Fruit fly (Drosophila melanogaster) whole organism, embryonic: ENCODE results near the gene CG3165.
A peak's percentile ranks its signal among the peaks of the same experiment; 100 is the strongest.

Experiments used
- Abd-B ChIP-seq: fragments of 200-800 bp; sonication (Bioruptor generic); optimal IDR thresholded peaks from 2 replicates; lab custom pipeline; 2018; ENCODE audit warnings: missing biosample characterization, mild to moderate bottlenecking, missing genetic modification characterization, moderate library complexity
- Ada2b ChIP-seq: fragments of 200-800 bp; sonication (Bioruptor generic); IDR thresholded peaks from 2 replicates; pipeline ENCODE4 v1.3.6; 2022; ENCODE audit warnings: missing biosample characterization, missing genetic modification characterization
- CG10209 ChIP-seq: fragments of 200-800 bp; sonication (Bioruptor generic); optimal IDR thresholded peaks from 3 replicates; lab custom pipeline; 2017; ENCODE audit warnings: missing biosample characterization, mild to moderate bottlenecking, missing genetic modification characterization, missing genetic modification reagents
- CG10267 ChIP-seq: fragments of 200-800 bp; sonication (Bioruptor generic); optimal IDR thresholded peaks from 2 replicates; lab custom pipeline; 2018; ENCODE audit warnings: missing biosample characterization, mild to moderate bottlenecking, missing genetic modification characterization, moderate library complexity
- CG10321 ChIP-seq: fragments of 200-800 bp; sonication (Bioruptor generic); IDR thresholded peaks from 2 replicates; pipeline ENCODE4 v1.3.6; 2022; ENCODE audit warnings: missing biosample characterization, missing genetic modification characterization
- CG10462 ChIP-seq: fragments of 200-800 bp; sonication (Bioruptor generic); optimal IDR thresholded peaks from 2 replicates; lab custom pipeline; 2016; ENCODE audit warnings: missing biosample characterization, missing genetic modification characterization
- CG13624 ChIP-seq: fragments of 200-800 bp; sonication (Bioruptor generic); optimal IDR thresholded peaks from 2 replicates; lab custom pipeline; 2016; ENCODE audit warnings: missing biosample characterization, missing genetic modification characterization
- CG18011 ChIP-seq: fragments of 200-800 bp; sonication (Bioruptor generic); optimal IDR thresholded peaks from 2 replicates; lab custom pipeline; 2017; ENCODE audit warnings: missing biosample characterization, missing genetic modification characterization, mild to moderate bottlenecking, moderate library complexity, missing genotype
- CG2202 ChIP-seq: fragments of 200-800 bp; sonication (Bioruptor generic); optimal IDR thresholded peaks from 2 replicates; lab custom pipeline; 2018; ENCODE audit warnings: missing biosample characterization, mild to moderate bottlenecking, missing genetic modification characterization
- CG2875 ChIP-seq: fragments of 200-800 bp; sonication (Bioruptor generic); optimal IDR thresholded peaks from 2 replicates; lab custom pipeline; 2017; ENCODE audit warnings: missing biosample characterization, mild to moderate bottlenecking, missing genetic modification characterization, missing genetic modification reagents
- CG32772 ChIP-seq: fragments of 200-800 bp; sonication (Bioruptor generic); IDR thresholded peaks from 2 replicates; pipeline ENCODE4 v1.3.6; 2022; ENCODE audit warnings: missing biosample characterization, missing genetic modification characterization
- CG4328 ChIP-seq: fragments of 200-800 bp; sonication (Bioruptor generic); optimal IDR thresholded peaks from 3 replicates; lab custom pipeline; 2017; ENCODE audit warnings: missing biosample characterization, missing genetic modification reagents, missing genetic modification characterization
- CG6254 ChIP-seq: fragments of 200-800 bp; sonication (Bioruptor generic); optimal IDR thresholded peaks from 3 replicates; lab custom pipeline; 2017; ENCODE audit warnings: mild to moderate bottlenecking, missing biosample characterization, missing genetic modification reagents, missing genetic modification characterization
- CG8281 ChIP-seq: fragments of 200-800 bp; sonication (Bioruptor generic); optimal IDR thresholded peaks from 2 replicates; lab custom pipeline; 2018; ENCODE audit warnings: missing biosample characterization, mild to moderate bottlenecking, missing genetic modification characterization, moderate library complexity
- CHES-1-like ChIP-seq: fragments of 200-800 bp; sonication (Bioruptor generic); optimal IDR thresholded peaks from 2 replicates; lab custom pipeline; 2016; ENCODE audit warnings: missing biosample characterization, missing genetic modification characterization
- Chrac-16 ChIP-seq: fragments of 200-800 bp; sonication (Bioruptor generic); optimal IDR thresholded peaks from 3 replicates; lab custom pipeline; 2016; ENCODE audit warnings: missing biosample characterization, missing genetic modification characterization
- Dad ChIP-seq: fragments of 200-800 bp; sonication (Bioruptor generic); optimal IDR thresholded peaks from 3 replicates; lab custom pipeline; 2016; ENCODE audit warnings: missing biosample characterization, missing genetic modification characterization
- Dp ChIP-seq: fragments of 200-800 bp; sonication (Bioruptor generic); optimal IDR thresholded peaks from 2 replicates; lab custom pipeline; 2018; ENCODE audit warnings: missing biosample characterization, mild to moderate bottlenecking, missing genetic modification characterization, moderate library complexity
- ERR ChIP-seq: fragments of 200-800 bp; sonication (Bioruptor generic); optimal IDR thresholded peaks from 2 replicates; lab custom pipeline; 2016; ENCODE audit warnings: missing biosample characterization, missing genetic modification characterization
- HLH54F ChIP-seq: fragments of 200-800 bp; sonication (Bioruptor generic); optimal IDR thresholded peaks from 3 replicates; lab custom pipeline; 2016; ENCODE audit warnings: missing biosample characterization, missing genetic modification characterization
- HLHmδ ChIP-seq: fragments of 200-800 bp; sonication (Bioruptor generic); optimal IDR thresholded peaks from 2 replicates; lab custom pipeline; 2018; ENCODE audit warnings: missing biosample characterization, mild to moderate bottlenecking, missing genetic modification characterization, moderate library complexity
- Max ChIP-seq: fragments of 200-800 bp; sonication (Bioruptor generic); optimal IDR thresholded peaks from 2 replicates; lab custom pipeline; 2016; ENCODE audit warnings: missing biosample characterization, mild to moderate bottlenecking, missing genetic modification characterization
- Med ChIP-seq: fragments of 200-800 bp; sonication (Bioruptor generic); peaks from one replicate; lab custom pipeline; 2016; ENCODE audit warnings: missing biosample characterization, missing genetic modification characterization, mild to moderate bottlenecking, inconsistent platforms, moderate library complexity
- Neu2 ChIP-seq: fragments of 200-800 bp; sonication (Bioruptor generic); optimal IDR thresholded peaks from 3 replicates; lab custom pipeline; 2016; ENCODE audit warnings: missing biosample characterization, missing genetic modification characterization, borderline replicate concordance
- Nf-YB ChIP-seq: fragments of 200-800 bp; sonication (Bioruptor generic); optimal IDR thresholded peaks from 3 replicates; lab custom pipeline; 2019; ENCODE audit warnings: missing biosample characterization, mild to moderate bottlenecking, missing genetic modification characterization, moderate library complexity
- Sry-δ ChIP-seq: fragments of 200-800 bp; sonication (Bioruptor generic); optimal IDR thresholded peaks from 2 replicates; lab custom pipeline; 2016; ENCODE audit warnings: missing biosample characterization, missing genetic modification characterization
- Stat92E ChIP-seq, 3 experiments: fragments of >200 bp in 2 of 3; fragments of 200-800 bp in 1 of 3; sonication (Bioruptor generic) in 1 of 3; optimal IDR thresholded peaks; 2 replicates each; lab custom pipeline; 2017 to 2019; ENCODE audit warnings: missing biosample characterization in 3 of 3, missing genetic modification characterization in 3 of 3, mild to moderate bottlenecking in 1 of 3, moderate library complexity in 1 of 3
- Trl ChIP-seq, 3 experiments: fragments of >200 bp in 2 of 3; fragments of 200-800 bp in 1 of 3; sonication (Bioruptor generic) in 1 of 3; optimal IDR thresholded peaks; 2 replicates in 1 of 3; 3 replicates in 2 of 3; lab custom pipeline; 2016 to 2017; ENCODE audit warnings: missing biosample characterization in 1 of 3, missing genetic modification characterization in 1 of 3
- Usf ChIP-seq: fragments of 200-800 bp; sonication (Bioruptor generic); optimal IDR thresholded peaks from 2 replicates; lab custom pipeline; 2017; ENCODE audit warnings: missing genotype, missing biosample characterization, missing genetic modification characterization
- ato ChIP-seq: fragments of 200-800 bp; sonication (Bioruptor generic); IDR thresholded peaks from 2 replicates; pipeline ENCODE4 v1.3.6; 2022; ENCODE audit warnings: missing biosample characterization, missing genetic modification characterization; ENCODE audit not compliant: partially characterized antibody
- bbx ChIP-seq: fragments of 200-800 bp; sonication (Bioruptor generic); IDR thresholded peaks from 2 replicates; pipeline ENCODE4 v1.3.6; 2022; ENCODE audit warnings: missing biosample characterization, missing genetic modification characterization; ENCODE audit not compliant: partially characterized antibody
- bowl ChIP-seq: fragments of 200-800 bp; sonication (Bioruptor generic); IDR thresholded peaks from 2 replicates; pipeline ENCODE4 v1.3.6; 2022; ENCODE audit warnings: missing biosample characterization, missing genetic modification characterization
- br ChIP-seq: fragments of >200 bp; optimal IDR thresholded peaks from 2 replicates; lab custom pipeline; 2017
- cad ChIP-seq: fragments of >200 bp; optimal IDR thresholded peaks from 2 replicates; lab custom pipeline; 2017; ENCODE audit warnings: missing biosample characterization, missing genetic modification characterization
- crp ChIP-seq, 2 experiments: fragments of 200-800 bp; sonication (Bioruptor generic); optimal IDR thresholded peaks; 2 replicates in 1 of 2; 3 replicates in 1 of 2; lab custom pipeline; 2017; ENCODE audit warnings: missing biosample characterization in 2 of 2, missing genetic modification characterization in 2 of 2, mild to moderate bottlenecking in 1 of 2, moderate library complexity in 1 of 2
- emc ChIP-seq: fragments of 200-800 bp; sonication (Bioruptor generic); optimal IDR thresholded peaks from 2 replicates; lab custom pipeline; 2016; ENCODE audit warnings: missing biosample characterization, missing genetic modification characterization
- ind ChIP-seq: fragments of 200-800 bp; sonication (Bioruptor generic); optimal IDR thresholded peaks from 3 replicates; lab custom pipeline; 2016; ENCODE audit warnings: missing biosample characterization, missing genetic modification characterization
- kni ChIP-seq: fragments of 200-800 bp; sonication (Bioruptor generic); optimal IDR thresholded peaks from 3 replicates; lab custom pipeline; 2017; ENCODE audit warnings: mild to moderate bottlenecking, missing biosample characterization, missing genetic modification reagents, missing genetic modification characterization
- mirr ChIP-seq: fragments of 200-800 bp; sonication (Bioruptor generic); optimal IDR thresholded peaks from 3 replicates; lab custom pipeline; 2018; ENCODE audit warnings: missing biosample characterization, mild to moderate bottlenecking, missing genetic modification characterization
- nerfin-2 ChIP-seq: fragments of 200-800 bp; sonication (Bioruptor generic); IDR thresholded peaks from 2 replicates; pipeline ENCODE4 v1.3.6; 2022; ENCODE audit warnings: missing biosample characterization, missing genetic modification characterization; ENCODE audit not compliant: partially characterized antibody
- onecut ChIP-seq: fragments of 200-800 bp; sonication (Bioruptor generic); IDR thresholded peaks from 2 replicates; pipeline ENCODE4 v1.3.6; 2022; ENCODE audit warnings: missing biosample characterization, missing genetic modification characterization
- org-1 ChIP-seq: fragments of 200-800 bp; sonication (Bioruptor generic); optimal IDR thresholded peaks from 2 replicates; lab custom pipeline; 2017; ENCODE audit warnings: missing biosample characterization, missing genetic modification characterization
- peb ChIP-seq: fragments of 200-800 bp; sonication (Bioruptor generic); IDR thresholded peaks from 2 replicates; pipeline ENCODE4 v1.3.6; 2022; ENCODE audit warnings: missing biosample characterization, missing genetic modification characterization
- pum ChIP-seq: fragments of 200-800 bp; sonication (Bioruptor generic); optimal IDR thresholded peaks from 2 replicates; lab custom pipeline; 2016; ENCODE audit warnings: missing biosample characterization, missing genetic modification characterization
- sim ChIP-seq: fragments of 200-800 bp; sonication (Bioruptor generic); IDR thresholded peaks from 2 replicates; pipeline ENCODE4 v1.3.6; 2022; ENCODE audit warnings: missing biosample characterization, missing genetic modification characterization
- so ChIP-seq: fragments of 200-800 bp; sonication (Bioruptor generic); IDR thresholded peaks from 3 replicates; pipeline ENCODE4 v1.3.6; 2022; ENCODE audit warnings: missing biosample characterization, missing genetic modification characterization
- sqz ChIP-seq: fragments of 200-800 bp; sonication (Bioruptor generic); optimal IDR thresholded peaks from 3 replicates; lab custom pipeline; 2018; ENCODE audit warnings: missing biosample characterization, mild to moderate bottlenecking, missing genetic modification characterization
- trh ChIP-seq: fragments of 200-800 bp; sonication (Bioruptor generic); optimal IDR thresholded peaks from 2 replicates; lab custom pipeline; 2016; ENCODE audit warnings: missing biosample characterization, missing genetic modification characterization

Gene CG3165

DNA sequence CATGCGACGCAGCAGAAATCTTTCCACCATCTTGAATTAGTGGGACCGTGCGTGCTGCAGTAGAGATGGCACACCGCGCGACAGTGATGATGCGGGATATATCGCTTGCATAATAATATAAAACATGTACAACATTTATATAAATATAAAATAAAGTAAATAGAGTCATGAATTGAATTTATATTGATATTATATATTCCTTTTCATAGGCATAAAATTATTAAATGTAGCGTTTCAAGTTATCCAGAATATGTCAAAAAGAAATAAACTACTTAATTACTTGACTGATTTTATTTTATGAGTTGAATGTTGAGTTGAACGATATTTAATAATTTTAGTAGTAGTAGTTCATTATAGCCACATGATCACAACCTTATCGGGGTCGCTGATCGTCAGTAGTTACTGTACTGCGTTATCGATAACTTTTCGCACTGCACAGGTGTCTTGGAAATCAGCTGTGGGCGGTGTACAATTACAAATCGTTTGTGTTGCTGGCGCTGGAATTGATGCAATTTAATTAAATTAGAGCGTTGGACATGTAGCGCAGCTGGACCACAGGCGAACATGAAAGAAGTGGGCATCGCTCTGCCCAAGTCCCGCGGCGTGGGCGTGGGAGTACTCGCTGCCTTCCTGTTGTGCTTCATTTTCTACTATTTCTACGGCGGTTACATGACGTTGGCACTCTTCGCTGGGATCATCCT is 10.9 kb downstream of the CG3165 start, which contains the start of the genes Chd1 and Bem46 (continued):
- peak; percentile 48 for TF ChIP-seq Dad (GFP tag; lab: Kevin White, UChicago)
- 0 out of 2 replicates have a peak, but pooled peaks have one; percentile 47 for TF ChIP-seq peb (GFP tag; lab: Robert Waterston, UW)
- no peak for TF ChIP-seq sqz (GFP tag; lab: Kevin White, UChicago)
- peak; percentile 53 for TF ChIP-seq CG6254 (GFP tag; lab: Kevin White, UChicago)
- no peak for TF ChIP-seq HLHmδ (GFP tag; lab: Kevin White, UChicago)
- no peak for TF ChIP-seq sim
- TF ChIP-seq CG8281 = no peak
- TF ChIP-seq CG10321 = peak; percentile 33; the same call in 1 of the 2 replicates
- TF ChIP-seq kni (GFP tag; lab: Kevin White, UChicago) = no peak
- peak; percentile 15 for TF ChIP-seq mirr
- TF ChIP-seq CG32772 = no peak; the same call in none of the 2 replicates
- TF ChIP-seq Stat92E (GFP tag; optimal IDR thresholded peaks at IDR 0.05; lab: Kevin White, UChicago) = no peak
- peak; percentile 83 for TF ChIP-seq CG10209 (GFP tag; lab: Kevin White, UChicago)
- no peak for TF ChIP-seq bowl (GFP tag; lab: Robert Waterston, UW)
- TF ChIP-seq HLH54F (GFP tag; lab: Kevin White, UChicago) = peak; percentile 86
- TF ChIP-seq onecut (GFP tag; lab: Robert Waterston, UW) = peak; percentile 61
- peak; percentile 54 for TF ChIP-seq Sry-δ
- TF ChIP-seq Neu2 (GFP tag; lab: Kevin White, UChicago) = no peak
- peak; percentile 67 for TF ChIP-seq Nf-YB (GFP tag; lab: Kevin White, UChicago)
- peak; percentile 84 for TF ChIP-seq Usf (GFP tag; lab: Kevin White, UChicago)
- no peak for TF ChIP-seq cad (GFP tag; lab: Kevin White, UChicago)
- TF ChIP-seq CHES-1-like (GFP tag; lab: Kevin White, UChicago) = peak; percentile 6
- peak; percentile 81 for TF ChIP-seq CG10267
- peak; percentile 64 for TF ChIP-seq org-1 (GFP tag; lab: Kevin White, UChicago)
- TF ChIP-seq emc (GFP tag; lab: Kevin White, UChicago) = peak; percentile 51
- TF ChIP-seq Max (GFP tag; lab: Kevin White, UChicago) = peak; percentile 70
- TF ChIP-seq Med = peak; percentile 93
- TF ChIP-seq so (GFP tag; lab: Robert Waterston, UW) = peak; percentile 78
- TF ChIP-seq CG10462 (GFP tag; lab: Kevin White, UChicago) = peak; percentile 72
- peak; percentile 69 for TF ChIP-seq CG18011 (GFP tag; lab: Kevin White, UChicago)
- peak; percentile 81 for TF ChIP-seq trh (GFP tag; lab: Kevin White, UChicago)
- TF ChIP-seq ERR = no peak
- peak; percentile 64 to 92 for TF ChIP-seq crp (GFP tag; optimal IDR thresholded peaks at IDR 0.05; lab: Kevin White, UChicago)
- peak; percentile 92 for TF ChIP-seq ind (GFP tag; lab: Kevin White, UChicago)
- TF ChIP-seq bbx (GFP tag; lab: Robert Waterston, UW) = 0 out of 2 replicates have a peak, but pooled peaks have one; percentile 22
- peak; percentile 54 for TF ChIP-seq CG2202
- peak; percentile 81 for TF ChIP-seq CG4328 (GFP tag; lab: Kevin White, UChicago)
- peak; percentile 92 for TF ChIP-seq Abd-B (GFP tag; lab: Kevin White, UChicago)
- TF ChIP-seq Ada2b (GFP tag; lab: Robert Waterston, UW) = peak; percentile 73
- no peak for TF ChIP-seq ato (GFP tag; lab: Robert Waterston, UW)
- no peak for TF ChIP-seq Trl (optimal IDR thresholded peaks at IDR 0.05; lab: Kevin White, UChicago)
- TF ChIP-seq Trl (GFP tag; optimal IDR thresholded peaks at IDR 0.05; lab: Kevin White, UChicago) = peak; percentile 58
- TF ChIP-seq pum (GFP tag; lab: Kevin White, UChicago) = peak; percentile 72
- no peak for TF ChIP-seq br
- peak; percentile 77 for TF ChIP-seq CG2875
- peak; percentile 90 for TF ChIP-seq Chrac-16 (GFP tag; lab: Kevin White, UChicago)
- TF ChIP-seq CG13624 (GFP tag; lab: Kevin White, UChicago) = peak; percentile 63
- no peak for TF ChIP-seq nerfin-2 (GFP tag; lab: Robert Waterston, UW)
- TF ChIP-seq Dp = no peak
